Fruit fly (Drosophila melanogaster) whole organism, embryonic: Measurements from ENCODE around the gene CG17010.

Experiments used
- Aef1 ChIP-seq: fragments of 200-800 bp; sonication (Bioruptor generic); IDR thresholded peaks from 3 replicates; pipeline ENCODE4 v1.3.6; 2022; ENCODE audit warnings: missing biosample characterization, missing genetic modification characterization
- Antp ChIP-seq: fragments of 200-800 bp; sonication (Bioruptor generic); optimal IDR thresholded peaks from 3 replicates; lab custom pipeline; 2016; ENCODE audit warnings: missing biosample characterization, missing genetic modification characterization
- CG10147 ChIP-seq: fragments of 200-800 bp; sonication (Bioruptor generic); optimal IDR thresholded peaks from 2 replicates; lab custom pipeline; 2019; ENCODE audit warnings: missing biosample characterization, mild to moderate bottlenecking, missing genetic modification characterization, moderate library complexity
- CG10979 ChIP-seq: fragments of 200-800 bp; sonication (Bioruptor generic); optimal IDR thresholded peaks from 2 replicates; lab custom pipeline; 2018; ENCODE audit warnings: missing biosample characterization, mild to moderate bottlenecking, missing genetic modification characterization, moderate library complexity
- CG11695 ChIP-seq: fragments of 200-800 bp; sonication (Bioruptor generic); IDR thresholded peaks from 3 replicates; pipeline ENCODE4 v1.3.6; 2022; ENCODE audit warnings: missing biosample characterization, missing genetic modification characterization
- CG12104 ChIP-seq: fragments of 200-800 bp; sonication (Bioruptor generic); optimal IDR thresholded peaks from 3 replicates; lab custom pipeline; 2016; ENCODE audit warnings: missing biosample characterization, missing genetic modification characterization
- CG12299 ChIP-seq: fragments of 200-800 bp; sonication (Bioruptor generic); optimal IDR thresholded peaks from 2 replicates; lab custom pipeline; 2018; ENCODE audit warnings: missing biosample characterization, mild to moderate bottlenecking, missing genetic modification characterization
- CG1233 ChIP-seq: fragments of 200-800 bp; sonication (Bioruptor generic); optimal IDR thresholded peaks from 4 replicates; lab custom pipeline; 2018; ENCODE audit warnings: missing biosample characterization, mild to moderate bottlenecking, missing genetic modification characterization
- CG13123 ChIP-seq: fragments of 200-800 bp; sonication (Bioruptor generic); optimal IDR thresholded peaks from 2 replicates; lab custom pipeline; 2016; ENCODE audit warnings: missing biosample characterization, missing genetic modification characterization
- CG13287 ChIP-seq: fragments of 200-800 bp; sonication (Bioruptor generic); IDR thresholded peaks from 2 replicates; pipeline ENCODE4 v1.3.6; 2022; ENCODE audit warnings: missing biosample characterization, missing genetic modification characterization; ENCODE audit not compliant: partially characterized antibody
- CG13424 ChIP-seq: fragments of 200-800 bp; sonication (Bioruptor generic); optimal IDR thresholded peaks from 2 replicates; lab custom pipeline; 2019; ENCODE audit warnings: missing biosample characterization, mild to moderate bottlenecking, missing genetic modification characterization, moderate library complexity
- CG13624 ChIP-seq: fragments of 200-800 bp; sonication (Bioruptor generic); optimal IDR thresholded peaks from 2 replicates; lab custom pipeline; 2016; ENCODE audit warnings: missing biosample characterization, missing genetic modification characterization
- CG17361 ChIP-seq: fragments of 200-800 bp; sonication (Bioruptor generic); IDR thresholded peaks from 3 replicates; pipeline ENCODE4 v1.3.6; 2022; ENCODE audit warnings: missing biosample characterization, missing genetic modification characterization
- CG18011 ChIP-seq: fragments of 200-800 bp; sonication (Bioruptor generic); optimal IDR thresholded peaks from 2 replicates; lab custom pipeline; 2017; ENCODE audit warnings: missing biosample characterization, missing genetic modification characterization, mild to moderate bottlenecking, moderate library complexity, missing genotype
- CG2678 ChIP-seq: fragments of 200-800 bp; sonication (Bioruptor generic); optimal IDR thresholded peaks from 3 replicates; lab custom pipeline; 2019; ENCODE audit warnings: missing biosample characterization, mild to moderate bottlenecking, missing genetic modification characterization, moderate library complexity
- CG31224 ChIP-seq: fragments of 200-800 bp; sonication (Bioruptor generic); IDR thresholded peaks from 2 replicates; pipeline ENCODE4 v1.3.6; 2022; ENCODE audit warnings: missing biosample characterization, missing genetic modification characterization
- CG32772 ChIP-seq: fragments of 200-800 bp; sonication (Bioruptor generic); IDR thresholded peaks from 2 replicates; pipeline ENCODE4 v1.3.6; 2022; ENCODE audit warnings: missing biosample characterization, missing genetic modification characterization
- CG34422 ChIP-seq: fragments of 200-800 bp; sonication (Bioruptor generic); IDR thresholded peaks from 3 replicates; pipeline ENCODE4 v1.3.6; 2022; ENCODE audit warnings: missing biosample characterization, missing genetic modification characterization
- CG42726 ChIP-seq: fragments of 200-800 bp; sonication (Bioruptor generic); IDR thresholded peaks from 2 replicates; pipeline ENCODE4 v1.3.6; 2022; ENCODE audit warnings: missing biosample characterization, missing genetic modification characterization; ENCODE audit not compliant: partially characterized antibody
- CG7372 ChIP-seq: fragments of 200-800 bp; sonication (Bioruptor generic); IDR thresholded peaks from 2 replicates; pipeline ENCODE4 v1.3.6; 2022; ENCODE audit warnings: missing biosample characterization, missing genetic modification characterization
- CG7928 ChIP-seq: fragments of 200-800 bp; sonication (Bioruptor generic); optimal IDR thresholded peaks from 2 replicates; lab custom pipeline; 2017; ENCODE audit warnings: missing biosample characterization, mild to moderate bottlenecking, missing genetic modification characterization
- E2f2 ChIP-seq: fragments of 200-800 bp; sonication (Bioruptor generic); IDR thresholded peaks from 2 replicates; pipeline ENCODE4 v1.3.6; 2022; ENCODE audit warnings: missing biosample characterization, missing genetic modification characterization
- Ets65A ChIP-seq: fragments of 200-800 bp; sonication (Bioruptor generic); peaks from one replicate; lab custom pipeline; 2016; ENCODE audit warnings: missing biosample characterization, missing genetic modification characterization
- Ets97D ChIP-seq: fragments of 200-800 bp; sonication (Bioruptor generic); optimal IDR thresholded peaks from 3 replicates; lab custom pipeline; 2016; ENCODE audit warnings: missing biosample characterization, missing genetic modification characterization
- Gsc ChIP-seq: fragments of 200-800 bp; sonication (Bioruptor generic); IDR thresholded peaks from 2 replicates; pipeline ENCODE4 v1.3.6; 2022; ENCODE audit warnings: missing biosample characterization, missing genetic modification characterization
- H2.0 ChIP-seq: fragments of 200-800 bp; sonication (Bioruptor generic); IDR thresholded peaks from 2 replicates; pipeline ENCODE4 v1.3.6; 2022; ENCODE audit warnings: missing biosample characterization, missing genetic modification characterization
- HHEX ChIP-seq: fragments of 200-800 bp; sonication (Bioruptor generic); optimal IDR thresholded peaks from 3 replicates; lab custom pipeline; 2017; ENCODE audit warnings: missing biosample characterization, mild to moderate bottlenecking, missing genetic modification characterization, missing genetic modification reagents
- MTF-1 ChIP-seq: fragments of 200-800 bp; sonication (Bioruptor generic); optimal IDR thresholded peaks from 2 replicates; lab custom pipeline; 2018; ENCODE audit warnings: missing biosample characterization, mild to moderate bottlenecking, missing genetic modification characterization, borderline replicate concordance
- PHDP ChIP-seq: fragments of 200-800 bp; sonication (Bioruptor generic); optimal IDR thresholded peaks from 3 replicates; lab custom pipeline; 2018; ENCODE audit warnings: missing biosample characterization, mild to moderate bottlenecking, missing genetic modification characterization, moderate library complexity
- Spps ChIP-seq: fragments of 200-800 bp; sonication (Bioruptor generic); optimal IDR thresholded peaks from 2 replicates; lab custom pipeline; 2018; ENCODE audit warnings: missing biosample characterization, mild to moderate bottlenecking, missing genetic modification characterization
- chinmo ChIP-seq: fragments of 200-800 bp; sonication (Bioruptor generic); IDR thresholded peaks from 4 replicates; pipeline ENCODE4 v1.3.6; 2022; ENCODE audit warnings: missing biosample characterization, missing genetic modification characterization; ENCODE audit not compliant: partially characterized antibody
- ci ChIP-seq: fragments of 200-800 bp; sonication (Bioruptor generic); IDR thresholded peaks from 3 replicates; pipeline ENCODE4 v1.3.6; 2022; ENCODE audit warnings: missing biosample characterization, missing genetic modification characterization
- dm ChIP-seq: fragments of 200-800 bp; sonication (Bioruptor generic); optimal IDR thresholded peaks from 3 replicates; lab custom pipeline; 2016; ENCODE audit warnings: missing biosample characterization, missing genetic modification characterization
- ems ChIP-seq: fragments of 200-800 bp; sonication (Bioruptor generic); optimal IDR thresholded peaks from 3 replicates; lab custom pipeline; 2016; ENCODE audit warnings: missing biosample characterization, missing genetic modification characterization
- ham ChIP-seq: fragments of 200-800 bp; sonication (Bioruptor generic); IDR thresholded peaks from 2 replicates; pipeline ENCODE4 v1.3.6; 2022; ENCODE audit warnings: missing biosample characterization, missing genetic modification characterization
- hth ChIP-seq: fragments of >200 bp; optimal IDR thresholded peaks from 2 replicates; lab custom pipeline; 2017; ENCODE audit warnings: inconsistent platforms
- kah ChIP-seq: fragments of 200-800 bp; sonication (Bioruptor generic); optimal IDR thresholded peaks from 2 replicates; lab custom pipeline; 2018; ENCODE audit warnings: missing biosample characterization, mild to moderate bottlenecking, missing genetic modification characterization
- kay ChIP-seq: fragments of 200-800 bp; sonication (Bioruptor generic); optimal IDR thresholded peaks from 2 replicates; lab custom pipeline; 2016; ENCODE audit warnings: missing biosample characterization, missing genetic modification characterization
- mirr ChIP-seq: fragments of 200-800 bp; sonication (Bioruptor generic); optimal IDR thresholded peaks from 3 replicates; lab custom pipeline; 2018; ENCODE audit warnings: missing biosample characterization, mild to moderate bottlenecking, missing genetic modification characterization
- nom ChIP-seq: fragments of 200-800 bp; sonication (Bioruptor generic); optimal IDR thresholded peaks from 2 replicates; lab custom pipeline; 2017; ENCODE audit warnings: missing biosample characterization, missing genetic modification characterization, mild to moderate bottlenecking, moderate library complexity, missing genetic modification reagents
- psq ChIP-seq: fragments of 200-800 bp; sonication (Bioruptor generic); optimal IDR thresholded peaks from 2 replicates; lab custom pipeline; 2017; ENCODE audit warnings: missing biosample characterization, missing genetic modification characterization
- pum ChIP-seq: fragments of 200-800 bp; sonication (Bioruptor generic); optimal IDR thresholded peaks from 2 replicates; lab custom pipeline; 2016; ENCODE audit warnings: missing biosample characterization, missing genetic modification characterization
- ranshi ChIP-seq: fragments of 200-800 bp; sonication (Bioruptor generic); IDR thresholded peaks from 2 replicates; pipeline ENCODE4 v1.3.6; 2022; ENCODE audit warnings: missing biosample characterization, missing genetic modification characterization
- ro ChIP-seq: fragments of 200-800 bp; sonication (Bioruptor generic); IDR thresholded peaks from 2 replicates; pipeline ENCODE4 v1.3.6; 2022; ENCODE audit warnings: missing biosample characterization, missing genetic modification characterization
- so ChIP-seq: fragments of 200-800 bp; sonication (Bioruptor generic); IDR thresholded peaks from 3 replicates; pipeline ENCODE4 v1.3.6; 2022; ENCODE audit warnings: missing biosample characterization, missing genetic modification characterization
- stc ChIP-seq: fragments of 200-800 bp; sonication (Bioruptor generic); IDR thresholded peaks from 2 replicates; pipeline ENCODE4 v1.3.6; 2022; ENCODE audit warnings: missing biosample characterization, missing genetic modification characterization
- tap ChIP-seq: fragments of 200-800 bp; optimal IDR thresholded peaks from 3 replicates; lab custom pipeline; 2019; ENCODE audit warnings: missing biosample characterization, mild to moderate bottlenecking, missing genetic modification characterization, moderate library complexity
- tup ChIP-seq: fragments of 200-800 bp; sonication (Bioruptor generic); optimal IDR thresholded peaks from 2 replicates; lab custom pipeline; 2016; ENCODE audit warnings: missing biosample characterization, mild to moderate bottlenecking, missing genetic modification characterization, moderate library complexity
- unc-4 ChIP-seq: fragments of 200-800 bp; sonication (Bioruptor generic); IDR thresholded peaks from 2 replicates; pipeline ENCODE4 v1.3.6; 2022; ENCODE audit warnings: missing biosample characterization, missing genetic modification characterization; ENCODE audit not compliant: partially characterized antibody
- wek ChIP-seq: fragments of 200-800 bp; sonication (Bioruptor generic); optimal IDR thresholded peaks from 3 replicates; lab custom pipeline; 2018; ENCODE audit warnings: missing biosample characterization, mild to moderate bottlenecking, missing genetic modification characterization, moderate library complexity
- zfh1 ChIP-seq: fragments of 200-800 bp; sonication (Bioruptor generic); IDR thresholded peaks from 3 replicates; pipeline ENCODE4 v1.3.6; 2022; ENCODE audit warnings: missing biosample characterization, missing genetic modification characterization

CG17010 gene

DNA sequence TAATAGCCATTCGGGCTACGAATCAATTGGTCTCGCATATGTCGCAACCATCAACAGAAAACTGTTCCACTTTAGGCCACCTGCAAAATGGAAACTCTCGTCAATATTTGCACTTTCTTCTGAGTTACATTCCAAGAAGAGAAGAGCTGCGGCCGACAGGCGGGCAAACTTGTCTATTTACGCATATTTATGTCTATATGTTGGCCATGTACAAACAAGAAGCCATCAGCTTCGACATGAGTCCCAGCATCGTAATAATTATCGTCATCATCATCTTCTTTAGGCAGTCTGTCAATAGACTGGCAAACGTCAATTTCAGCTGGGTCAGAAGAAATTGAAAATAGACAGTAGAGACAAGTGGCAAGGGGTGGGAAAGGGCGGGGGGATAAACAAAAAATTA, 15.5 kb downstream of the CG17010 start (continued):
- TF ChIP-seq chinmo (GFP tag; lab: Robert Waterston, UW), result no peak
- TF ChIP-seq ham, result no peak
- peak; percentile 52; the same call in 1 of the 3 replicates for TF ChIP-seq zfh1 (GFP tag; lab: Robert Waterston, UW)
- peak; percentile 13 for TF ChIP-seq kah (GFP tag; lab: Kevin White, UChicago)
- peak; percentile 57; the same call in 1 of the 2 replicates for TF ChIP-seq stc (GFP tag; lab: Robert Waterston, UW)
- TF ChIP-seq hth (lab: Kevin White, UChicago), result no peak
- TF ChIP-seq CG31224 (GFP tag; lab: Robert Waterston, UW), result no peak
- TF ChIP-seq Antp (GFP tag; lab: Kevin White, UChicago), result peak; percentile 24
- TF ChIP-seq ro (GFP tag; lab: Robert Waterston, UW), result 0 out of 2 replicates have a peak, but pooled peaks have one; percentile 10
- TF ChIP-seq Spps, result peak; percentile 64
- TF ChIP-seq CG13123 (GFP tag; lab: Kevin White, UChicago), result peak; percentile 36
- TF ChIP-seq CG12299 (tag; lab: Kevin White, UChicago), result peak; percentile 55
- TF ChIP-seq nom (GFP tag; lab: Kevin White, UChicago), result no peak
- TF ChIP-seq ci (GFP tag; lab: Robert Waterston, UW), result peak; percentile 86
- TF ChIP-seq CG11695 (GFP tag; lab: Robert Waterston, UW), result 0 out of 3 replicates have a peak, but pooled peaks have one; percentile 34
- peak; percentile 60 for TF ChIP-seq tap (tag; lab: Kevin White, UChicago)
- TF ChIP-seq tup (GFP tag; lab: Kevin White, UChicago), result peak; percentile 42
- TF ChIP-seq CG18011, result no peak
- no peak for TF ChIP-seq psq (GFP tag; lab: Kevin White, UChicago)
- peak; percentile 84 for TF ChIP-seq wek (GFP tag; lab: Kevin White, UChicago)
- TF ChIP-seq mirr (GFP tag; lab: Kevin White, UChicago), result peak; percentile 63
- peak; percentile 75 for TF ChIP-seq HHEX
- peak; percentile 40 for TF ChIP-seq CG12104 (GFP tag; lab: Kevin White, UChicago)
- no peak for TF ChIP-seq Gsc (GFP tag; lab: Robert Waterston, UW)
- peak; percentile 77 for TF ChIP-seq CG2678 (tag; lab: Kevin White, UChicago)
- peak; percentile 37; the same call in 1 of the 3 replicates for TF ChIP-seq CG17361 (GFP tag; lab: Robert Waterston, UW)
- TF ChIP-seq ems, result no peak
- peak; percentile 61 for TF ChIP-seq CG1233 (GFP tag; lab: Kevin White, UChicago)
- TF ChIP-seq kay, result peak; percentile 14
- TF ChIP-seq CG13424 (tag; lab: Kevin White, UChicago), result peak; percentile 60
- peak; percentile 82 for TF ChIP-seq MTF-1 (GFP tag; lab: Kevin White, UChicago)
- TF ChIP-seq CG7372 (GFP tag; lab: Robert Waterston, UW), result no peak
- TF ChIP-seq CG13287 (GFP tag; lab: Robert Waterston, UW), result no peak
- TF ChIP-seq CG32772 (GFP tag; lab: Robert Waterston, UW), result 0 out of 2 replicates have a peak, but pooled peaks have one; percentile 19
- no peak for TF ChIP-seq CG34422
- TF ChIP-seq PHDP, result peak; percentile 66
- no peak for TF ChIP-seq CG13624 (GFP tag; lab: Kevin White, UChicago)
- TF ChIP-seq H2.0 (GFP tag; lab: Robert Waterston, UW), result no peak
- peak; percentile 20; the same call in 1 of the 2 replicates for TF ChIP-seq ranshi
- peak; percentile 66; the same call in 1 of the 3 replicates for TF ChIP-seq so (GFP tag; lab: Robert Waterston, UW)
- TF ChIP-seq CG42726 (GFP tag; lab: Robert Waterston, UW), result no peak
- no peak for TF ChIP-seq Ets65A (GFP tag; lab: Kevin White, UChicago)
- TF ChIP-seq CG7928 (GFP tag; lab: Kevin White, UChicago), result no peak
- TF ChIP-seq Aef1 (GFP tag; lab: Robert Waterston, UW), result no peak
- peak; percentile 12 for TF ChIP-seq pum (GFP tag; lab: Kevin White, UChicago)
- TF ChIP-seq unc-4 (GFP tag; lab: Robert Waterston, UW), result no peak
- peak; percentile 38 for TF ChIP-seq CG10979
- peak; percentile 22; the same call in 1 of the 2 replicates for TF ChIP-seq E2f2 (GFP tag; lab: Robert Waterston, UW)
- no peak for TF ChIP-seq CG10147 (GFP tag; lab: Kevin White, UChicago)
- no peak for TF ChIP-seq dm
- no peak for TF ChIP-seq Ets97D
